Worm (Caenorhabditis elegans) whole organism, L4 larva: ENCODE results near the gene zig-4.
A peak's percentile ranks its signal among the peaks of the same experiment; 100 is the strongest.

Experiments used
- F26F4.8 ChIP-seq: fragments of 200-800 bp; sonication (Bioruptor generic); conservative IDR thresholded peaks from 2 replicates; pipeline ENCODE4 v1.3.6; 2022; ENCODE audit warnings: missing genetic modification characterization, missing compliant biosample characterization
- R02D3.7 ChIP-seq: fragments of 150-350 bp; sonication (generic microtip); optimal IDR thresholded peaks from 3 replicates; lab custom pipeline; 2014; ENCODE audit warnings: missing biosample characterization, missing genetic modification characterization
- T20F7.1 ChIP-seq: fragments of 200-800 bp; sonication (Bioruptor generic); optimal IDR thresholded peaks from 2 replicates; lab custom pipeline; 2018; ENCODE audit warnings: mild to moderate bottlenecking, missing genetic modification characterization, missing compliant biosample characterization
- T26A8.4 ChIP-seq: fragments of 200-800 bp; sonication (Bioruptor generic); IDR thresholded peaks from 2 replicates; pipeline ENCODE4 v1.3.6; 2022; ENCODE audit warnings: missing genetic modification characterization, missing compliant biosample characterization
- Y48G9A.11 ChIP-seq: fragments of 200-800 bp; sonication (Bioruptor generic); IDR thresholded peaks from 2 replicates; pipeline ENCODE4 v1.3.6; 2022; ENCODE audit warnings: missing genetic modification reagents, missing genetic modification characterization, missing compliant biosample characterization
- Y5F2A.4 ChIP-seq: fragments of 200-800 bp; sonication (Bioruptor generic); optimal IDR thresholded peaks from 2 replicates; lab custom pipeline; 2018; ENCODE audit warnings: mild to moderate bottlenecking, missing genetic modification characterization, missing compliant biosample characterization
- Y75B8A.6 ChIP-seq: fragments of 200-800 bp; sonication (Bioruptor generic); IDR thresholded peaks from 2 replicates; pipeline ENCODE4 v1.3.6; 2022; ENCODE audit warnings: missing genetic modification reagents, missing genetic modification characterization, missing compliant biosample characterization
- ZK337.2 ChIP-seq: fragments of 200-800 bp; sonication (Bioruptor generic); IDR thresholded peaks from 2 replicates; pipeline ENCODE4 v1.3.6; 2022; ENCODE audit warnings: missing genetic modification reagents, missing genetic modification characterization, missing compliant biosample characterization
- ZK546.5 ChIP-seq, 2 experiments: sonication (generic microtip); optimal IDR thresholded peaks; 2 replicates each; lab custom pipeline; 2017; ENCODE audit warnings: missing biosample characterization in 2 of 2, missing genetic modification characterization in 2 of 2
- ama-1 ChIP-seq: fragments of 150-350 bp; optimal IDR thresholded peaks from 2 replicates; lab custom pipeline; 2014; ENCODE audit warnings: inconsistent platforms, mixed read lengths
- attf-4 ChIP-seq: sonication (generic microtip); optimal IDR thresholded peaks from 3 replicates; lab custom pipeline; 2017; ENCODE audit warnings: missing biosample characterization, missing genetic modification characterization
- ceh-20 ChIP-seq: fragments of 200-800 bp; sonication (Bioruptor generic); IDR thresholded peaks from 2 replicates; pipeline ENCODE4 v1.3.6; 2022; ENCODE audit warnings: missing genetic modification reagents, missing genetic modification characterization, missing compliant biosample characterization
- ceh-44 ChIP-seq: fragments of 200-800 bp; sonication (Bioruptor generic); IDR thresholded peaks from 2 replicates; pipeline ENCODE4 v1.3.6; 2022; ENCODE audit warnings: missing genetic modification reagents, missing genetic modification characterization, missing compliant biosample characterization
- ceh-62 ChIP-seq: sonication (generic microtip); optimal IDR thresholded peaks from 2 replicates; lab custom pipeline; 2017; ENCODE audit warnings: missing biosample characterization, missing genetic modification characterization
- ceh-82 ChIP-seq: sonication (generic microtip); optimal IDR thresholded peaks from 2 replicates; lab custom pipeline; 2017; ENCODE audit warnings: missing biosample characterization, missing genetic modification characterization
- ces-1 ChIP-seq: fragments of 150-350 bp; sonication (generic microtip); optimal IDR thresholded peaks from 4 replicates; lab custom pipeline; 2014; ENCODE audit warnings: missing biosample characterization, missing genetic modification reagents, missing genetic modification characterization
- daf-12 ChIP-seq: fragments of 150-350 bp; optimal IDR thresholded peaks from 2 replicates; lab custom pipeline; 2014; ENCODE audit warnings: missing biosample characterization, missing genetic modification reagents, missing genetic modification characterization
- dmd-6 ChIP-seq: fragments of 200-800 bp; sonication (Bioruptor generic); IDR thresholded peaks from 2 replicates; pipeline ENCODE4 v1.3.6; 2022; ENCODE audit warnings: missing genetic modification reagents, missing genetic modification characterization, missing compliant biosample characterization
- dmd-9 ChIP-seq: fragments of 200-800 bp; sonication (Bioruptor generic); IDR thresholded peaks from 2 replicates; pipeline ENCODE4 v1.3.6; 2022; ENCODE audit warnings: missing genetic modification reagents, missing genetic modification characterization, missing compliant biosample characterization
- egl-27 ChIP-seq: sonication (generic microtip); optimal IDR thresholded peaks from 3 replicates; lab custom pipeline; 2017; ENCODE audit warnings: missing biosample characterization, missing genetic modification reagents, missing genetic modification characterization
- egl-43 ChIP-seq: fragments of 200-800 bp; sonication (Bioruptor generic); IDR thresholded peaks from 2 replicates; pipeline ENCODE4 v1.3.6; 2022; ENCODE audit warnings: missing genetic modification reagents, missing genetic modification characterization, missing compliant biosample characterization
- hlh-11 ChIP-seq: fragments of 200-800 bp; sonication (Bioruptor generic); optimal IDR thresholded peaks from 2 replicates; lab custom pipeline; 2018; ENCODE audit warnings: mild to moderate bottlenecking, missing genetic modification characterization, missing compliant biosample characterization
- hlh-30 ChIP-seq: sonication (generic microtip); optimal IDR thresholded peaks from 2 replicates; lab custom pipeline; 2017; ENCODE audit warnings: antibody characterized with exemption, mild to moderate bottlenecking, missing genetic modification characterization, missing compliant biosample characterization; ENCODE audit not compliant: insufficient read depth
- jun-1 ChIP-seq: fragments of 150-350 bp; optimal IDR thresholded peaks from 2 replicates; lab custom pipeline; 2014; ENCODE audit warnings: missing biosample characterization, missing genetic modification reagents, missing genetic modification characterization
- lin-15B ChIP-seq: fragments of 150-350 bp; sonication (generic microtip); optimal IDR thresholded peaks from 3 replicates; lab custom pipeline; 2014; ENCODE audit warnings: missing biosample characterization, missing genetic modification characterization
- lir-3 ChIP-seq: sonication (generic microtip); optimal IDR thresholded peaks from 2 replicates; lab custom pipeline; 2016; ENCODE audit warnings: mild to moderate bottlenecking, missing genetic modification characterization, missing compliant biosample characterization
- madf-5 ChIP-seq, 2 experiments: fragments of 200-800 bp; sonication (Bioruptor generic); IDR thresholded peaks; 2 replicates each; pipeline ENCODE4 v1.3.6; 2022; ENCODE audit warnings: missing compliant biosample characterization in 2 of 2, missing genetic modification characterization in 2 of 2
- madf-9 ChIP-seq: fragments of 200-800 bp; sonication (Bioruptor generic); conservative IDR thresholded peaks from 2 replicates; pipeline ENCODE4 v1.3.6; 2022; ENCODE audit warnings: missing genetic modification reagents, missing genetic modification characterization, missing compliant biosample characterization
- mdt-29 ChIP-seq: fragments of 200-800 bp; sonication (Bioruptor generic); IDR thresholded peaks from 2 replicates; pipeline ENCODE4 v1.3.6; 2022; ENCODE audit warnings: missing genetic modification reagents, missing genetic modification characterization, missing compliant biosample characterization
- mep-1 ChIP-seq: fragments of 150-350 bp; sonication (generic microtip); optimal IDR thresholded peaks from 3 replicates; lab custom pipeline; 2014; ENCODE audit warnings: missing biosample characterization, missing genetic modification characterization
- mes-2 ChIP-seq: sonication (generic microtip); optimal IDR thresholded peaks from 2 replicates; lab custom pipeline; 2016; ENCODE audit warnings: missing genotype, mild to moderate bottlenecking, missing genetic modification characterization, missing compliant biosample characterization; ENCODE audit not compliant: poor library complexity, severe bottlenecking
- mxl-3 ChIP-seq: fragments of 200-800 bp; sonication (Bioruptor generic); optimal IDR thresholded peaks from 2 replicates; lab custom pipeline; 2018; ENCODE audit warnings: mild to moderate bottlenecking, missing genetic modification characterization, missing compliant biosample characterization
- nhr-10 ChIP-seq: fragments of 150-350 bp; optimal IDR thresholded peaks from 2 replicates; lab custom pipeline; 2014; ENCODE audit warnings: missing biosample characterization, missing genetic modification characterization
- nhr-102 ChIP-seq: sonication (generic microtip); optimal IDR thresholded peaks from 2 replicates; lab custom pipeline; 2016; ENCODE audit warnings: mild to moderate bottlenecking, missing genetic modification characterization, moderate library complexity, missing compliant biosample characterization
- nhr-41 ChIP-seq: fragments of 200-800 bp; sonication (Bioruptor generic); IDR thresholded peaks from 2 replicates; pipeline ENCODE4 v1.3.6; 2022; ENCODE audit warnings: missing genetic modification reagents, missing genetic modification characterization, missing compliant biosample characterization
- nhr-48 ChIP-seq: sonication (generic microtip); optimal IDR thresholded peaks from 2 replicates; lab custom pipeline; 2016; ENCODE audit warnings: mild to moderate bottlenecking, missing genetic modification characterization, missing compliant biosample characterization
- nhr-6 ChIP-seq: fragments of 150-350 bp; optimal IDR thresholded peaks from 2 replicates; lab custom pipeline; 2014; ENCODE audit warnings: missing biosample characterization, missing genetic modification characterization
- php-3 ChIP-seq: fragments of 200-800 bp; sonication (Bioruptor generic); IDR thresholded peaks from 2 replicates; pipeline ENCODE4 v1.3.6; 2022; ENCODE audit warnings: missing genetic modification reagents, missing genetic modification characterization, missing compliant biosample characterization
- rbr-2 ChIP-seq: sonication (generic microtip); optimal IDR thresholded peaks from 2 replicates; lab custom pipeline; 2016; ENCODE audit warnings: missing genotype, missing genetic modification characterization, missing compliant biosample characterization
- sdz-12 ChIP-seq: fragments of 200-800 bp; sonication (Bioruptor generic); optimal IDR thresholded peaks from 2 replicates; lab custom pipeline; 2018; ENCODE audit warnings: mild to moderate bottlenecking, missing genetic modification characterization, missing compliant biosample characterization
- skn-1 ChIP-seq: fragments of 150-350 bp; optimal IDR thresholded peaks from 2 replicates; lab custom pipeline; 2014; ENCODE audit warnings: missing biosample characterization, missing genetic modification characterization
- snpc-1.2 ChIP-seq: fragments of 200-800 bp; sonication (Bioruptor generic); IDR thresholded peaks from 2 replicates; pipeline ENCODE4 v1.3.6; 2022; ENCODE audit warnings: missing genetic modification reagents, missing genetic modification characterization, missing compliant biosample characterization
- snpc-4 ChIP-seq: fragments of 150-350 bp; optimal IDR thresholded peaks from 2 replicates; lab custom pipeline; 2014; ENCODE audit warnings: missing biosample characterization, missing genetic modification characterization
- spr-1 ChIP-seq: sonication (generic microtip); optimal IDR thresholded peaks from 2 replicates; lab custom pipeline; 2016; ENCODE audit warnings: mild to moderate bottlenecking, missing genetic modification characterization, missing compliant biosample characterization
- tag-97 ChIP-seq: fragments of 200-800 bp; sonication (Bioruptor generic); IDR thresholded peaks from 2 replicates; pipeline ENCODE4 v1.3.6; 2022; ENCODE audit warnings: missing genetic modification characterization, missing compliant biosample characterization
- tra-1 ChIP-seq: fragments of 200-800 bp; sonication (Bioruptor generic); IDR thresholded peaks from 2 replicates; pipeline ENCODE4 v1.3.6; 2022; ENCODE audit warnings: missing genetic modification reagents, missing genetic modification characterization, missing compliant biosample characterization
- unc-39 ChIP-seq: sonication (generic microtip); optimal IDR thresholded peaks from 2 replicates; lab custom pipeline; 2017; ENCODE audit warnings: missing biosample characterization, missing genetic modification characterization
- zag-1 ChIP-seq: fragments of 150-350 bp; optimal IDR thresholded peaks from 2 replicates; lab custom pipeline; 2014; ENCODE audit warnings: missing biosample characterization, missing genetic modification characterization
- zfp-2 ChIP-seq: sonication (generic microtip); optimal IDR thresholded peaks from 2 replicates; lab custom pipeline; 2016; ENCODE audit warnings: mild to moderate bottlenecking, missing genetic modification characterization, missing compliant biosample characterization
- zfp-3 ChIP-seq: fragments of 200-800 bp; sonication (Bioruptor generic); conservative IDR thresholded peaks from 2 replicates; pipeline ENCODE4 v1.3.6; 2022; ENCODE audit warnings: missing genetic modification reagents, missing genetic modification characterization, missing compliant biosample characterization
- ztf-7 ChIP-seq: fragments of 150-350 bp; optimal IDR thresholded peaks from 2 replicates; lab custom pipeline; 2014; ENCODE audit warnings: missing biosample characterization, missing genetic modification characterization

The zig-4 gene

DNA sequence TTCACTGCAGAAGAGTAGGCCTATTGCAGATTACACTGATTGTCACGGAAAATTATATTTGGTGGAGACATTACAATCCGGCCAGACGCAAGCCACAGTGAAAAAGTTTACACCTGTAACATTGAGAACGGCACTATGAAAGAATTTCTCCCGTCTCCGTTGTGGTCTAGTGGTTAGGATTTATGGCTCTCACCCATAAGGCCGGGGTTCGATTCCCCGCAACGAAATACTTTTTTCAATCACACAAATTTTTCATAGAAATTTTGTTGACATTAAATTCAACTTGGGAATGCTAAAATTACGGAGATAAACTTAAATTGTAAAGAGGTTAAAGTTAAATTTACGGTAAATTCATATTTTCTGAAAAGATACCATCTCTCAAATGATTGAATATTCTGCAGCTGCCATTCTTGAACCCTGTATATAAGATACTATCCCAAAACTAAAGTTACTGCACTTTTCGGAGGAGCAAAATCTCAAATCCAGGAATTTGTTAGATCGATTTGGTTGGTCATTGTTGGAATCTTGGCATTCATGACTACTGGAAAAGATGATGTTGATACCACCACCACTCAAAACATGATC is 18.7 kb upstream of the zig-4 start, which contains the start of gene C39D10.1:
Gene C39D10.1, plus strand, starts transcription at position 535 of the 585 bp plus-strand sequence.
- TF ChIP-seq nhr-6 (tag; lab: Kevin White, UChicago), result no peak
- TF ChIP-seq mes-2, result no peak
- no peak for TF ChIP-seq snpc-4 (tag; lab: Kevin White, UChicago)
- no peak for TF ChIP-seq tra-1 (GFP tag; lab: Robert Waterston, UW)
- 0 out of 2 replicates have a peak, but pooled peaks have one; percentile 24 for TF ChIP-seq zfp-3 (GFP tag; lab: Robert Waterston, UW)
- no peak for TF ChIP-seq unc-39
- no peak for TF ChIP-seq egl-27
- no peak for TF ChIP-seq ceh-62 (tag; lab: Kevin White, UChicago)
- peak; percentile 66 for TF ChIP-seq snpc-1.2 (GFP tag; lab: Robert Waterston, UW)
- no peak for TF ChIP-seq jun-1 (tag; lab: Kevin White, UChicago)
- no peak for TF ChIP-seq nhr-10 (tag; lab: Kevin White, UChicago)
- TF ChIP-seq attf-4, result no peak
- TF ChIP-seq ZK546.5 (tag; optimal IDR thresholded peaks at IDR 0.05; lab: Kevin White, UChicago), result no peak
- peak; percentile 73 for TF ChIP-seq egl-43
- no peak for TF ChIP-seq spr-1 (tag; lab: Kevin White, UChicago)
- no peak for TF ChIP-seq Y5F2A.4 (GFP tag; lab: Kevin White, UChicago)
- 0 out of 2 replicates have a peak, but pooled peaks have one; percentile 26 for TF ChIP-seq Y75B8A.6 (GFP tag; lab: Robert Waterston, UW)
- TF ChIP-seq ama-1 (lab: Kevin White, UChicago), result no peak
- TF ChIP-seq nhr-48 (tag; lab: Kevin White, UChicago), result peak; percentile 27
- no peak for TF ChIP-seq rbr-2 (tag; lab: Kevin White, UChicago)
- peak; percentile 16 for TF ChIP-seq hlh-30 (tag; lab: Kevin White, UChicago)
- no peak for TF ChIP-seq R02D3.7 (tag; lab: Kevin White, UChicago)
- no peak for TF ChIP-seq ztf-7 (tag; lab: Kevin White, UChicago)
- peak; percentile 12; the same call in 1 of the 2 replicates for TF ChIP-seq madf-9 (GFP tag; lab: Robert Waterston, UW)
- TF ChIP-seq nhr-102 (tag; lab: Kevin White, UChicago), result peak; percentile 33
- TF ChIP-seq ceh-20 (GFP tag; lab: Robert Waterston, UW), result no peak
- TF ChIP-seq mep-1, result no peak
- TF ChIP-seq T26A8.4, result no peak
- no peak for TF ChIP-seq ceh-82 (tag; lab: Kevin White, UChicago)
- no peak for TF ChIP-seq lin-15B (tag; lab: Kevin White, UChicago)
- no peak for TF ChIP-seq zfp-2 (tag; lab: Kevin White, UChicago)
- TF ChIP-seq dmd-6 (GFP tag; lab: Robert Waterston, UW), result peak; percentile 50
- no peak for TF ChIP-seq tag-97 (GFP tag; lab: Robert Waterston, UW)
- no peak for TF ChIP-seq dmd-9
- TF ChIP-seq ces-1 (GFP tag; lab: Kevin White, UChicago), result no peak
- TF ChIP-seq php-3 (GFP tag; lab: Robert Waterston, UW), result 0 out of 2 replicates have a peak, but pooled peaks have one; percentile 29
- no peak for TF ChIP-seq lir-3 (tag; lab: Kevin White, UChicago)
- TF ChIP-seq madf-5 (GFP tag; IDR thresholded peaks at IDR 0.05; lab: Robert Waterston, UW), result peak in 1 of 2 experiments; percentile 44; a peak in 1 of 4 replicates
- no peak for TF ChIP-seq zag-1 (tag; lab: Kevin White, UChicago)
- TF ChIP-seq ZK337.2 (GFP tag; lab: Robert Waterston, UW), result peak; percentile 35; the same call in 1 of the 2 replicates
- TF ChIP-seq mxl-3 (GFP tag; lab: Kevin White, UChicago), result no peak
- peak; percentile 38; the same call in 1 of the 2 replicates for TF ChIP-seq Y48G9A.11 (GFP tag; lab: Robert Waterston, UW)
- TF ChIP-seq ceh-44 (GFP tag; lab: Robert Waterston, UW), result peak; percentile 40; the same call in 1 of the 2 replicates
- peak; percentile 34 for TF ChIP-seq T20F7.1 (GFP tag; lab: Kevin White, UChicago)
- TF ChIP-seq mdt-29 (GFP tag; lab: Robert Waterston, UW), result no peak
- no peak for TF ChIP-seq daf-12 (tag; lab: Kevin White, UChicago)
- no peak for TF ChIP-seq F26F4.8 (GFP tag; lab: Robert Waterston, UW)
- TF ChIP-seq sdz-12, result no peak
- TF ChIP-seq hlh-11, result no peak
- TF ChIP-seq nhr-41 (GFP tag; lab: Robert Waterston, UW), result no peak
- no peak for TF ChIP-seq skn-1
